Worm (Caenorhabditis elegans) whole organism, young adult: ENCODE results near the gene tofu-1.

ENCODE experiments used
- B0019.2 ChIP-seq: fragments of 200-800 bp; sonication (Bioruptor generic); conservative IDR thresholded peaks from 2 replicates; pipeline ENCODE4 v1.3.6; 2022; ENCODE audit warnings: missing genetic modification reagents, missing genetic modification characterization, missing compliant biosample characterization
- F22D6.2 ChIP-seq: sonication (generic microtip); optimal IDR thresholded peaks from 2 replicates; lab custom pipeline; 2016; ENCODE audit warnings: mild to moderate bottlenecking, missing genetic modification characterization, missing compliant biosample characterization
- F37B4.10 ChIP-seq: fragments of 200-800 bp; sonication (Bioruptor generic); IDR thresholded peaks from 2 replicates; pipeline ENCODE4 v1.3.6; 2022; ENCODE audit warnings: missing genetic modification characterization, missing compliant biosample characterization
- F39B2.1 ChIP-seq: fragments of 200-800 bp; sonication (Bioruptor generic); IDR thresholded peaks from 2 replicates; pipeline ENCODE4 v1.3.6; 2022; ENCODE audit warnings: missing genetic modification reagents, missing genetic modification characterization, missing compliant biosample characterization
- K12H6.12 ChIP-seq: fragments of 200-800 bp; sonication (Bioruptor generic); optimal IDR thresholded peaks from 2 replicates; lab custom pipeline; 2018; ENCODE audit warnings: mild to moderate bottlenecking, missing genetic modification characterization, missing compliant biosample characterization
- T26A5.8 ChIP-seq: sonication (generic microtip); optimal IDR thresholded peaks from 2 replicates; lab custom pipeline; 2016; ENCODE audit warnings: missing genetic modification characterization, missing compliant biosample characterization
- Y79H2A.3 ChIP-seq: fragments of 200-800 bp; sonication (Bioruptor generic); conservative IDR thresholded peaks from 2 replicates; pipeline ENCODE4 v1.3.6; 2022; ENCODE audit warnings: missing genetic modification reagents, missing genetic modification characterization, missing compliant biosample characterization
- Y95B8A.8 ChIP-seq: fragments of 200-800 bp; sonication (Bioruptor generic); IDR thresholded peaks from 2 replicates; pipeline ENCODE4 v1.3.6; 2022; ENCODE audit warnings: missing genetic modification reagents, missing genetic modification characterization, missing compliant biosample characterization
- ZK185.1 ChIP-seq: sonication (generic microtip); optimal IDR thresholded peaks from 2 replicates; lab custom pipeline; 2016; ENCODE audit warnings: mild to moderate bottlenecking, missing genetic modification characterization, missing compliant biosample characterization; ENCODE audit not compliant: poor library complexity, severe bottlenecking
- attf-3 ChIP-seq: fragments of 200-800 bp; sonication (Bioruptor generic); conservative IDR thresholded peaks from 2 replicates; pipeline ENCODE4 v1.3.6; 2022; ENCODE audit warnings: missing genetic modification reagents, missing genetic modification characterization, missing compliant biosample characterization
- attf-5 ChIP-seq: fragments of 200-800 bp; sonication (Bioruptor generic); optimal IDR thresholded peaks from 2 replicates; lab custom pipeline; 2018; ENCODE audit warnings: mild to moderate bottlenecking, missing genetic modification characterization, missing compliant biosample characterization
- bed-1 ChIP-seq: fragments of 200-800 bp; sonication (Bioruptor generic); IDR thresholded peaks from 2 replicates; pipeline ENCODE4 v1.3.6; 2022; ENCODE audit warnings: missing genetic modification reagents, missing genetic modification characterization, missing compliant biosample characterization
- cebp-1 ChIP-seq, 2 experiments: fragments of 200-800 bp in 1 of 2; sonication (Bioruptor generic) in 1 of 2; sonication (generic microtip) in 1 of 2; IDR thresholded peaks in 1 of 2; optimal IDR thresholded peaks in 1 of 2; 2 replicates each; pipeline versions ENCODE4 v1.3.6 to Lab custom; 2017 to 2022; ENCODE audit warnings: missing compliant biosample characterization in 2 of 2, missing genetic modification characterization in 2 of 2, mild to moderate bottlenecking in 1 of 2, missing genetic modification reagents in 1 of 2, moderate library complexity in 1 of 2
- ceh-100 ChIP-seq: fragments of 200-800 bp; sonication (Bioruptor generic); IDR thresholded peaks from 2 replicates; pipeline ENCODE4 v1.3.6; 2022; ENCODE audit warnings: missing genetic modification reagents, missing genetic modification characterization, missing compliant biosample characterization
- ceh-79 ChIP-seq: sonication (generic microtip); optimal IDR thresholded peaks from 2 replicates; lab custom pipeline; 2017; ENCODE audit warnings: mild to moderate bottlenecking, missing genetic modification characterization, missing compliant biosample characterization
- chd-7 ChIP-seq: sonication (generic microtip); optimal IDR thresholded peaks from 2 replicates; lab custom pipeline; 2016; ENCODE audit warnings: mild to moderate bottlenecking, missing genetic modification characterization, moderate library complexity, missing compliant biosample characterization
- dpff-1 ChIP-seq: sonication (generic microtip); optimal IDR thresholded peaks from 2 replicates; lab custom pipeline; 2017; ENCODE audit warnings: mild to moderate bottlenecking, missing genetic modification characterization, missing compliant biosample characterization
- egl-18 ChIP-seq: fragments of 200-800 bp; sonication (Bioruptor generic); IDR thresholded peaks from 2 replicates; pipeline ENCODE4 v1.3.6; 2022; ENCODE audit warnings: missing genetic modification reagents, missing genetic modification characterization, missing compliant biosample characterization
- fkh-3 ChIP-seq: sonication (generic microtip); optimal IDR thresholded peaks from 2 replicates; lab custom pipeline; 2016; ENCODE audit warnings: mild to moderate bottlenecking, missing genetic modification characterization, missing compliant biosample characterization
- gei-17 ChIP-seq: fragments of 200-800 bp; sonication (Bioruptor generic); optimal IDR thresholded peaks from 2 replicates; lab custom pipeline; 2018; ENCODE audit warnings: mild to moderate bottlenecking, missing genetic modification characterization, missing compliant biosample characterization
- hlh-12 ChIP-seq: sonication (generic microtip); optimal IDR thresholded peaks from 2 replicates; lab custom pipeline; 2016; ENCODE audit warnings: missing genetic modification characterization, missing compliant biosample characterization
- hlh-26 ChIP-seq: fragments of 200-800 bp; sonication (Bioruptor generic); conservative IDR thresholded peaks from 2 replicates; pipeline ENCODE4 v1.3.6; 2022; ENCODE audit warnings: missing genetic modification reagents, missing genetic modification characterization, missing compliant biosample characterization
- hmg-1.2 ChIP-seq: fragments of 200-800 bp; sonication (Bioruptor generic); IDR thresholded peaks from 2 replicates; pipeline ENCODE4 v1.3.6; 2022; ENCODE audit warnings: missing genetic modification reagents, missing genetic modification characterization, missing compliant biosample characterization
- hsf-1 ChIP-seq: fragments of 200-800 bp; sonication (Bioruptor generic); IDR thresholded peaks from 2 replicates; pipeline ENCODE4 v1.3.6; 2022; ENCODE audit warnings: missing genetic modification reagents, missing genetic modification characterization, missing compliant biosample characterization
- lag-1 ChIP-seq: fragments of 200-800 bp; sonication (Bioruptor generic); IDR thresholded peaks from 2 replicates; pipeline ENCODE4 v1.3.6; 2022; ENCODE audit warnings: missing genetic modification reagents, missing genetic modification characterization, missing compliant biosample characterization
- let-526 ChIP-seq: fragments of 200-800 bp; sonication (Bioruptor generic); IDR thresholded peaks from 2 replicates; pipeline ENCODE4 v1.3.6; 2022; ENCODE audit warnings: missing genetic modification reagents, missing genetic modification characterization, missing compliant biosample characterization
- lir-1 ChIP-seq: fragments of 200-800 bp; sonication (Bioruptor generic); conservative IDR thresholded peaks from 2 replicates; pipeline ENCODE4 v1.3.6; 2022; ENCODE audit warnings: missing genetic modification reagents, missing genetic modification characterization, missing compliant biosample characterization
- madf-10 ChIP-seq: sonication (generic microtip); optimal IDR thresholded peaks from 2 replicates; lab custom pipeline; 2016; ENCODE audit warnings: mild to moderate bottlenecking, missing genetic modification characterization, missing compliant biosample characterization
- madf-3 ChIP-seq: fragments of 200-800 bp; sonication (Bioruptor generic); IDR thresholded peaks from 2 replicates; pipeline ENCODE4 v1.3.6; 2022; ENCODE audit warnings: missing genetic modification reagents, missing genetic modification characterization, missing compliant biosample characterization
- madf-6 ChIP-seq: fragments of 200-800 bp; sonication (Bioruptor generic); IDR thresholded peaks from 2 replicates; pipeline ENCODE4 v1.3.6; 2022; ENCODE audit warnings: missing genetic modification reagents, missing genetic modification characterization, missing compliant biosample characterization
- mel-28 ChIP-seq: sonication (generic microtip); optimal IDR thresholded peaks from 2 replicates; lab custom pipeline; 2016; ENCODE audit warnings: borderline replicate concordance, mild to moderate bottlenecking, missing genetic modification characterization, missing compliant biosample characterization
- mes-4 ChIP-seq: sonication (generic microtip); optimal IDR thresholded peaks from 2 replicates; lab custom pipeline; 2016; ENCODE audit warnings: missing genotype, missing genetic modification characterization, missing compliant biosample characterization
- mxl-1 ChIP-seq: sonication (generic microtip); optimal IDR thresholded peaks from 2 replicates; lab custom pipeline; 2016; ENCODE audit warnings: missing genetic modification characterization, missing compliant biosample characterization
- nfya-2 ChIP-seq: fragments of 200-800 bp; sonication (Bioruptor generic); IDR thresholded peaks from 2 replicates; pipeline ENCODE4 v1.3.6; 2022; ENCODE audit warnings: missing genetic modification reagents, missing genetic modification characterization, missing compliant biosample characterization
- nhr-120 ChIP-seq: fragments of 200-800 bp; sonication (Bioruptor generic); IDR thresholded peaks from 2 replicates; pipeline ENCODE4 v1.3.6; 2022; ENCODE audit warnings: missing genetic modification characterization, missing compliant biosample characterization
- nhr-179 ChIP-seq: sonication (generic microtip); optimal IDR thresholded peaks from 2 replicates; lab custom pipeline; 2016; ENCODE audit warnings: mild to moderate bottlenecking, missing genetic modification characterization, missing compliant biosample characterization
- rpc-1 ChIP-seq, 2 experiments: fragments of 150-350 bp in 1 of 2; sonication (generic microtip) in 1 of 2; optimal IDR thresholded peaks; 2 replicates each; lab custom pipeline; 2014 to 2018; ENCODE audit warnings: missing biosample characterization in 1 of 2, missing genetic modification characterization in 1 of 2, missing genetic modification reagents in 1 of 2, missing genotype in 1 of 2
- sdz-38 ChIP-seq: sonication (generic microtip); optimal IDR thresholded peaks from 2 replicates; lab custom pipeline; 2016; ENCODE audit warnings: missing genotype, missing genetic modification characterization, missing compliant biosample characterization
- snpc-4 ChIP-seq, 5 experiments: fragments of 150-350 bp in 1 of 5; sonication (generic microtip) in 4 of 5; optimal IDR thresholded peaks; 2 replicates each; lab custom pipeline; 2014 to 2018; ENCODE audit warnings: missing genetic modification characterization in 5 of 5, missing biosample characterization in 3 of 5, antibody characterized with exemption in 2 of 5, mild to moderate bottlenecking in 2 of 5, missing compliant biosample characterization in 2 of 5, missing genotype in 2 of 5, moderate library complexity in 2 of 5, missing genetic modification reagents in 1 of 5
- sptf-2 ChIP-seq: fragments of 200-800 bp; sonication (Bioruptor generic); optimal IDR thresholded peaks from 2 replicates; lab custom pipeline; 2018; ENCODE audit warnings: mild to moderate bottlenecking, missing genetic modification characterization, missing compliant biosample characterization
- tbp1 ChIP-seq: fragments of 200-800 bp; sonication (Bioruptor generic); optimal IDR thresholded peaks from 2 replicates; lab custom pipeline; 2018; ENCODE audit warnings: mild to moderate bottlenecking, missing genetic modification characterization, missing compliant biosample characterization
- tlf-1 ChIP-seq: fragments of 200-800 bp; sonication (Bioruptor generic); optimal IDR thresholded peaks from 2 replicates; lab custom pipeline; 2018; ENCODE audit warnings: mild to moderate bottlenecking, missing genetic modification characterization, missing compliant biosample characterization
- unc-62 ChIP-seq: fragments of 150-350 bp; optimal IDR thresholded peaks from 2 replicates; lab custom pipeline; 2014; ENCODE audit warnings: missing biosample characterization, missing genetic modification reagents, missing genetic modification characterization
- xnd-1 ChIP-seq: sonication (generic microtip); optimal IDR thresholded peaks from 2 replicates; lab custom pipeline; 2016; ENCODE audit warnings: missing genotype, missing genetic modification reagents, missing genetic modification characterization, missing compliant biosample characterization
- ztf-25 ChIP-seq: fragments of 200-800 bp; sonication (Bioruptor generic); IDR thresholded peaks from 2 replicates; pipeline ENCODE4 v1.3.6; 2022; ENCODE audit warnings: missing genetic modification reagents, missing genetic modification characterization, missing compliant biosample characterization
- ztf-26 ChIP-seq: sonication (generic microtip); optimal IDR thresholded peaks from 2 replicates; lab custom pipeline; 2017; ENCODE audit warnings: missing genetic modification characterization, missing compliant biosample characterization
- ztf-28 ChIP-seq: fragments of 200-800 bp; sonication (Bioruptor generic); IDR thresholded peaks from 2 replicates; pipeline ENCODE4 v1.3.6; 2022; ENCODE audit warnings: missing genetic modification reagents, missing genetic modification characterization, missing compliant biosample characterization

The tofu-1 gene

ce11 chrV:9970119-9970518 is 10.8 kb upstream of the tofu-1 start (continued):
- peak; percentile 94 for TF ChIP-seq fkh-3 (tag; lab: Kevin White, UChicago)
- no peak for TF ChIP-seq B0019.2
- TF ChIP-seq ceh-79 = peak; percentile 94
- no peak for TF ChIP-seq nfya-2 (GFP tag; lab: Robert Waterston, UW)
- peak; percentile 42; the same call in 1 of the 2 replicates for TF ChIP-seq lir-1 (GFP tag; lab: Robert Waterston, UW)
- TF ChIP-seq tbp1 (GFP tag; lab: Kevin White, UChicago) = peak; percentile 99
- peak; percentile 76 for TF ChIP-seq hsf-1 (GFP tag; lab: Robert Waterston, UW)
- TF ChIP-seq F22D6.2 = peak; percentile 36
- peak; percentile 47; the same call in 1 of the 2 replicates for TF ChIP-seq F39B2.1 (GFP tag; lab: Robert Waterston, UW)
- TF ChIP-seq egl-18 (GFP tag; lab: Robert Waterston, UW) = 0 out of 2 replicates have a peak, but pooled peaks have one; percentile 60
- TF ChIP-seq bed-1 = peak; percentile 94
- peak; percentile 69 for TF ChIP-seq nhr-179 (tag; lab: Kevin White, UChicago)
- TF ChIP-seq xnd-1 (tag; lab: Kevin White, UChicago) = peak; percentile 16
- TF ChIP-seq lag-1 (GFP tag; lab: Robert Waterston, UW) = no peak
- TF ChIP-seq attf-3 = peak; percentile 43
- TF ChIP-seq mes-4 = peak; percentile 92
- peak; percentile 98 for TF ChIP-seq mxl-1 (tag; lab: Kevin White, UChicago)
- TF ChIP-seq madf-6 (GFP tag; lab: Robert Waterston, UW) = peak; percentile 71
- TF ChIP-seq rpc-1 (optimal IDR thresholded peaks at IDR 0.05; lab: Kevin White, UChicago) = peak; percentile 99
- TF ChIP-seq rpc-1 (tag; optimal IDR thresholded peaks at IDR 0.05; lab: Kevin White, UChicago) = peak; percentile 99
- peak; percentile 94 for TF ChIP-seq ZK185.1 (tag; lab: Kevin White, UChicago)
- TF ChIP-seq T26A5.8 (tag; lab: Kevin White, UChicago) = peak; percentile 81
- peak; percentile 45 for TF ChIP-seq mel-28 (tag; lab: Kevin White, UChicago)
- peak; percentile 27 for TF ChIP-seq gei-17 (GFP tag; lab: Kevin White, UChicago)
- peak; percentile 87 for TF ChIP-seq snpc-4 (GFP tag; optimal IDR thresholded peaks at IDR 0.05; lab: Kevin White, UChicago)
- peak in 3 of 4 experiments; percentile 72 to 78 (median 74) for TF ChIP-seq snpc-4 (tag; optimal IDR thresholded peaks at IDR 0.05; lab: Kevin White, UChicago)
- no peak for TF ChIP-seq unc-62 (GFP tag; lab: Kevin White, UChicago)
- TF ChIP-seq let-526 = 0 out of 2 replicates have a peak, but pooled peaks have one; percentile 34
- peak; percentile 75 for TF ChIP-seq ztf-26 (tag; lab: Kevin White, UChicago)
- peak; percentile 48 for TF ChIP-seq sdz-38 (tag; lab: Kevin White, UChicago)
- TF ChIP-seq chd-7 (tag; lab: Kevin White, UChicago) = peak; percentile 95
- peak; percentile 76 for TF ChIP-seq ceh-100 (GFP tag; lab: Robert Waterston, UW)
- TF ChIP-seq K12H6.12 = peak; percentile 80
- TF ChIP-seq sptf-2 (GFP tag; lab: Kevin White, UChicago) = peak; percentile 97
- no peak for TF ChIP-seq Y79H2A.3 (GFP tag; lab: Robert Waterston, UW)
- peak; percentile 95 for TF ChIP-seq ztf-25 (GFP tag; lab: Robert Waterston, UW)
- TF ChIP-seq hmg-1.2 (GFP tag; lab: Robert Waterston, UW) = peak; percentile 78
- TF ChIP-seq F37B4.10 (GFP tag; lab: Robert Waterston, UW) = 0 out of 2 replicates have a peak, but pooled peaks have one; percentile 65
- TF ChIP-seq ztf-28 (GFP tag; lab: Robert Waterston, UW) = peak; percentile 92
- 0 out of 2 replicates have a peak, but pooled peaks have one; percentile 80 for TF ChIP-seq Y95B8A.8 (GFP tag; lab: Robert Waterston, UW)
- peak; percentile 85 for TF ChIP-seq attf-5
- peak; percentile 96 for TF ChIP-seq nhr-120 (GFP tag; lab: Robert Waterston, UW)
- peak; percentile 74 for TF ChIP-seq hlh-12
- peak; percentile 83 for TF ChIP-seq madf-3
- TF ChIP-seq hlh-26 (GFP tag; lab: Robert Waterston, UW) = 0 out of 2 replicates have a peak, but pooled peaks have one; percentile 27
- peak; percentile 85 for TF ChIP-seq tlf-1 (GFP tag; lab: Kevin White, UChicago)
- TF ChIP-seq dpff-1 (tag; lab: Kevin White, UChicago) = peak; percentile 42
- TF ChIP-seq cebp-1 (GFP tag; IDR thresholded peaks at IDR 0.05; lab: Robert Waterston, UW) = no peak
- peak; percentile 83 for TF ChIP-seq cebp-1 (tag; optimal IDR thresholded peaks at IDR 0.05; lab: Kevin White, UChicago)
- TF ChIP-seq madf-10 (tag; lab: Kevin White, UChicago) = peak; percentile 85
